Fruit fly (Drosophila melanogaster): ENCODE results near the gene Lkb1.

Lkb1 gene

dm6 chr3R:13659865-13660738, 16.2 kb upstream of the Lkb1 start, which contains the start of gene Hrb87F (continued):
- TF ChIP-seq C15 (GFP tag; IDR thresholded peaks at IDR 0.05) = no peak
- TF ChIP-seq dm (GFP tag; optimal IDR thresholded peaks at IDR 0.05) = peak; percentile 9
- TF ChIP-seq Sox100B (GFP tag; optimal IDR thresholded peaks at IDR 0.05) = no peak
- TF ChIP-seq tll (GFP tag; optimal IDR thresholded peaks at IDR 0.05) = no peak
- TF ChIP-seq H2.0 (GFP tag; IDR thresholded peaks at IDR 0.05) = no peak
- peak; percentile 35 for TF ChIP-seq CG17568 (GFP tag; optimal IDR thresholded peaks at IDR 0.05)
- no peak for TF ChIP-seq CG4360 (GFP tag; IDR thresholded peaks at IDR 0.05)
- TF ChIP-seq tup (GFP tag; optimal IDR thresholded peaks at IDR 0.05) = no peak
- TF ChIP-seq Fer3 (tag; optimal IDR thresholded peaks at IDR 0.05) = no peak
- no peak; the same call in 1 of the 2 replicates for TF ChIP-seq inv (GFP tag; IDR thresholded peaks at IDR 0.05; ENCODE audit: partially characterized antibody)
- no peak for TF ChIP-seq da (GFP tag; optimal IDR thresholded peaks at IDR 0.05)
- no peak for TF ChIP-seq lab (GFP tag; optimal IDR thresholded peaks at IDR 0.05)
- TF ChIP-seq CG17359 (tag; optimal IDR thresholded peaks at IDR 0.05) = peak; percentile 55
- TF ChIP-seq Xrp1 (GFP tag; IDR thresholded peaks at IDR 0.05) = no peak
- TF ChIP-seq unpg (GFP tag; optimal IDR thresholded peaks at IDR 0.05) = no peak
- no peak for TF ChIP-seq psq (GFP tag; optimal IDR thresholded peaks at IDR 0.05)
- TF ChIP-seq CG13624 (GFP tag; optimal IDR thresholded peaks at IDR 0.05) = no peak
- no peak for TF ChIP-seq toy (GFP tag; IDR thresholded peaks at IDR 0.05)
- TF ChIP-seq CG17829 (tag; optimal IDR thresholded peaks at IDR 0.05) = no peak
- TF ChIP-seq D19B (GFP tag; optimal IDR thresholded peaks at IDR 0.05) = no peak
- TF ChIP-seq Dad (GFP tag; optimal IDR thresholded peaks at IDR 0.05) = no peak
- TF ChIP-seq CrebB (tag; optimal IDR thresholded peaks at IDR 0.05) = peak; percentile 8
- TF ChIP-seq Dref (GFP tag; IDR thresholded peaks at IDR 0.05) = peak; percentile 67
- no peak for TF ChIP-seq CG16813 (GFP tag; IDR thresholded peaks at IDR 0.05; ENCODE audit: partially characterized antibody)
- TF ChIP-seq yki (optimal IDR thresholded peaks at IDR 0.05) = no peak
- TF ChIP-seq CG2199 (GFP tag; IDR thresholded peaks at IDR 0.05) = no peak
- no peak for TF ChIP-seq Taf1 (GFP tag; IDR thresholded peaks at IDR 0.05)
- no peak for TF ChIP-seq BtbVII (GFP tag; optimal IDR thresholded peaks at IDR 0.05)
- TF ChIP-seq CG5953 (GFP tag; IDR thresholded peaks at IDR 0.05) = no peak
- no peak for TF ChIP-seq CG2129 (GFP tag; IDR thresholded peaks at IDR 0.05; ENCODE audit: partially characterized antibody)
- TF ChIP-seq Oli (tag; optimal IDR thresholded peaks at IDR 0.05) = no peak
- no peak for TF ChIP-seq CG31365 (tag; optimal IDR thresholded peaks at IDR 0.05)
- peak; percentile 78 for TF ChIP-seq slbo (GFP tag; IDR thresholded peaks at IDR 0.05)
- TF ChIP-seq row (GFP tag; IDR thresholded peaks at IDR 0.05) = peak; percentile 86
- no peak for TF ChIP-seq Bdp1 (GFP tag; optimal IDR thresholded peaks at IDR 0.05)
- TF ChIP-seq CG13424 (tag; optimal IDR thresholded peaks at IDR 0.05) = no peak
- no peak for TF ChIP-seq sd (tag; optimal IDR thresholded peaks at IDR 0.05)
- no peak for TF ChIP-seq CG18476 (GFP tag; optimal IDR thresholded peaks at IDR 0.05)
- TF ChIP-seq ken (GFP tag; IDR thresholded peaks at IDR 0.05) = no peak
- TF ChIP-seq ewg (GFP tag; optimal IDR thresholded peaks at IDR 0.05) = no peak
- no peak for TF ChIP-seq ara (GFP tag; IDR thresholded peaks at IDR 0.05)
- no peak for TF ChIP-seq Awh (GFP tag; IDR thresholded peaks at IDR 0.05)
- TF ChIP-seq CG13894 (tag; optimal IDR thresholded peaks at IDR 0.05) = no peak
- peak; percentile 51 for TF ChIP-seq pzg (GFP tag; optimal IDR thresholded peaks at IDR 0.05)
- TF ChIP-seq ems (GFP tag; optimal IDR thresholded peaks at IDR 0.05) = no peak
- TF ChIP-seq Rx (GFP tag; IDR thresholded peaks at IDR 0.05) = no peak
- no peak for TF ChIP-seq Dip3 (GFP tag; optimal IDR thresholded peaks at IDR 0.05)
- peak; percentile 21 for TF ChIP-seq CHES-1-like (GFP tag; optimal IDR thresholded peaks at IDR 0.05)
- TF ChIP-seq CG9797 (GFP tag; optimal IDR thresholded peaks at IDR 0.05) = peak; percentile 57
- TF ChIP-seq CG7271 (tag; optimal IDR thresholded peaks at IDR 0.05) = no peak

Data from whole organism, embryonic.